Fruit fly (Drosophila melanogaster) whole organism, embryonic: Measurements from ENCODE around the gene CG16853.

Source experiments
- Abd-B ChIP-seq: fragments of 200-800 bp; sonication (Bioruptor generic); optimal IDR thresholded peaks from 2 replicates; lab custom pipeline; 2018; ENCODE audit warnings: missing biosample characterization, mild to moderate bottlenecking, missing genetic modification characterization, moderate library complexity
- Bdp1 ChIP-seq: fragments of 200-800 bp; sonication (Bioruptor generic); optimal IDR thresholded peaks from 3 replicates; lab custom pipeline; 2016; ENCODE audit warnings: missing biosample characterization, missing genetic modification characterization
- CG10267 ChIP-seq: fragments of 200-800 bp; sonication (Bioruptor generic); optimal IDR thresholded peaks from 2 replicates; lab custom pipeline; 2018; ENCODE audit warnings: missing biosample characterization, mild to moderate bottlenecking, missing genetic modification characterization, moderate library complexity
- CG10366 ChIP-seq: fragments of 200-800 bp; sonication (Bioruptor generic); IDR thresholded peaks from 2 replicates; pipeline ENCODE4 v1.3.6; 2022; ENCODE audit warnings: missing biosample characterization, missing genetic modification characterization
- CG10543 ChIP-seq: fragments of 200-800 bp; sonication (Bioruptor generic); optimal IDR thresholded peaks from 3 replicates; lab custom pipeline; 2017; ENCODE audit warnings: missing biosample characterization, mild to moderate bottlenecking, missing genetic modification characterization, moderate library complexity
- CG11093 ChIP-seq: fragments of 200-800 bp; sonication (Bioruptor generic); IDR thresholded peaks from 3 replicates; pipeline ENCODE4 v1.3.6; 2022; ENCODE audit warnings: missing biosample characterization, missing genetic modification characterization
- CG11696 ChIP-seq: fragments of 200-800 bp; sonication (Bioruptor generic); IDR thresholded peaks from 2 replicates; pipeline ENCODE4 v1.3.6; 2022; ENCODE audit warnings: missing biosample characterization, missing genetic modification characterization
- CG14014 ChIP-seq: fragments of 200-800 bp; sonication (Bioruptor generic); IDR thresholded peaks from 2 replicates; pipeline ENCODE4 v1.3.6; 2022; ENCODE audit warnings: missing biosample characterization, missing genetic modification characterization
- CG15696 ChIP-seq: fragments of 200-800 bp; sonication (Bioruptor generic); optimal IDR thresholded peaks from 2 replicates; lab custom pipeline; 2019; ENCODE audit warnings: missing biosample characterization, mild to moderate bottlenecking, missing genetic modification characterization, moderate library complexity
- CG1602 ChIP-seq: fragments of 200-800 bp; sonication (Bioruptor generic); optimal IDR thresholded peaks from 3 replicates; lab custom pipeline; 2016; ENCODE audit warnings: missing biosample characterization, missing genetic modification characterization
- CG17361 ChIP-seq: fragments of 200-800 bp; sonication (Bioruptor generic); IDR thresholded peaks from 3 replicates; pipeline ENCODE4 v1.3.6; 2022; ENCODE audit warnings: missing biosample characterization, missing genetic modification characterization
- CG1792 ChIP-seq: fragments of 200-800 bp; sonication (Bioruptor generic); optimal IDR thresholded peaks from 2 replicates; lab custom pipeline; 2016; ENCODE audit warnings: missing biosample characterization, missing genetic modification characterization
- CG2116 ChIP-seq: fragments of 200-800 bp; sonication (Bioruptor generic); optimal IDR thresholded peaks from 3 replicates; lab custom pipeline; 2018; ENCODE audit warnings: missing biosample characterization, mild to moderate bottlenecking, missing genetic modification characterization
- CG2202 ChIP-seq: fragments of 200-800 bp; sonication (Bioruptor generic); optimal IDR thresholded peaks from 2 replicates; lab custom pipeline; 2018; ENCODE audit warnings: missing biosample characterization, mild to moderate bottlenecking, missing genetic modification characterization
- CG2678 ChIP-seq: fragments of 200-800 bp; sonication (Bioruptor generic); optimal IDR thresholded peaks from 3 replicates; lab custom pipeline; 2019; ENCODE audit warnings: missing biosample characterization, mild to moderate bottlenecking, missing genetic modification characterization, moderate library complexity
- CG31388 ChIP-seq: fragments of 200-800 bp; sonication (Bioruptor generic); optimal IDR thresholded peaks from 2 replicates; lab custom pipeline; 2016; ENCODE audit warnings: missing biosample characterization, missing genetic modification characterization
- CG34376 ChIP-seq: fragments of 200-800 bp; sonication (Bioruptor generic); optimal IDR thresholded peaks from 2 replicates; lab custom pipeline; 2018; ENCODE audit warnings: missing biosample characterization, mild to moderate bottlenecking, missing genetic modification characterization
- CG7271 ChIP-seq: fragments of 200-800 bp; sonication (Bioruptor generic); optimal IDR thresholded peaks from 2 replicates; lab custom pipeline; 2018; ENCODE audit warnings: missing biosample characterization, mild to moderate bottlenecking, missing genetic modification characterization, moderate library complexity
- CG8388 ChIP-seq: fragments of 200-800 bp; sonication (Bioruptor generic); optimal IDR thresholded peaks from 2 replicates; lab custom pipeline; 2019; ENCODE audit warnings: missing biosample characterization, mild to moderate bottlenecking, missing genetic modification characterization, moderate library complexity
- CG9876 ChIP-seq: fragments of 200-800 bp; sonication (Bioruptor generic); optimal IDR thresholded peaks from 2 replicates; lab custom pipeline; 2016; ENCODE audit warnings: missing biosample characterization, missing genetic modification characterization
- Camta ChIP-seq: fragments of 200-800 bp; sonication (Bioruptor generic); optimal IDR thresholded peaks from 2 replicates; lab custom pipeline; 2016; ENCODE audit warnings: missing biosample characterization, missing genetic modification characterization
- Dbx ChIP-seq: fragments of 200-800 bp; sonication (Bioruptor generic); IDR thresholded peaks from 3 replicates; pipeline ENCODE4 v1.3.6; 2022; ENCODE audit warnings: missing biosample characterization, missing genetic modification characterization
- Dll ChIP-seq: fragments of 200-800 bp; sonication (Bioruptor generic); IDR thresholded peaks from 4 replicates; pipeline ENCODE4 v1.3.6; 2022; ENCODE audit warnings: missing biosample characterization, missing genetic modification characterization; ENCODE audit not compliant: partially characterized antibody
- Hand ChIP-seq: fragments of 200-800 bp; sonication (Bioruptor generic); optimal IDR thresholded peaks from 2 replicates; lab custom pipeline; 2017; ENCODE audit warnings: mild to moderate bottlenecking, missing biosample characterization, missing genetic modification reagents, missing genetic modification characterization
- HmgD ChIP-seq: fragments of 200-800 bp; sonication (Bioruptor generic); optimal IDR thresholded peaks from 3 replicates; lab custom pipeline; 2016; ENCODE audit warnings: missing biosample characterization, missing genetic modification characterization
- Lim3 ChIP-seq: fragments of 200-800 bp; sonication (Bioruptor generic); IDR thresholded peaks from 2 replicates; pipeline ENCODE4 v1.3.6; 2022; ENCODE audit warnings: missing biosample characterization, missing genetic modification characterization
- NK7.1 ChIP-seq: fragments of 200-800 bp; sonication (Bioruptor generic); optimal IDR thresholded peaks from 3 replicates; lab custom pipeline; 2016; ENCODE audit warnings: missing biosample characterization, missing genetic modification characterization
- TFAM ChIP-seq: fragments of 200-800 bp; sonication (Bioruptor generic); optimal IDR thresholded peaks from 2 replicates; lab custom pipeline; 2017; ENCODE audit warnings: missing biosample characterization, missing genetic modification characterization, inconsistent platforms
- amos ChIP-seq: fragments of 200-800 bp; sonication (Bioruptor generic); IDR thresholded peaks from 2 replicates; pipeline ENCODE4 v1.3.6; 2022; ENCODE audit warnings: missing biosample characterization, missing genetic modification characterization; ENCODE audit not compliant: partially characterized antibody
- ato ChIP-seq: fragments of 200-800 bp; sonication (Bioruptor generic); IDR thresholded peaks from 2 replicates; pipeline ENCODE4 v1.3.6; 2022; ENCODE audit warnings: missing biosample characterization, missing genetic modification characterization; ENCODE audit not compliant: partially characterized antibody
- chif ChIP-seq, 2 experiments: fragments of 200-800 bp; sonication (Bioruptor generic); optimal IDR thresholded peaks; 3 replicates each; lab custom pipeline; 2016; ENCODE audit warnings: missing biosample characterization in 2 of 2, missing genetic modification characterization in 2 of 2
- ems ChIP-seq: fragments of 200-800 bp; sonication (Bioruptor generic); optimal IDR thresholded peaks from 3 replicates; lab custom pipeline; 2016; ENCODE audit warnings: missing biosample characterization, missing genetic modification characterization
- eve ChIP-seq, 2 experiments: fragments of >200 bp; optimal IDR thresholded peaks; 2 replicates each; lab custom pipeline; 2017; ENCODE audit warnings: missing biosample characterization in 2 of 2, missing genetic modification characterization in 2 of 2
- fd64A ChIP-seq: fragments of 200-800 bp; sonication (Bioruptor generic); optimal IDR thresholded peaks from 3 replicates; lab custom pipeline; 2018; ENCODE audit warnings: missing biosample characterization, mild to moderate bottlenecking, missing genetic modification characterization
- ftz-f1 ChIP-seq: fragments of 200-800 bp; sonication (Bioruptor generic); optimal IDR thresholded peaks from 2 replicates; lab custom pipeline; 2016; ENCODE audit warnings: missing biosample characterization, missing genetic modification characterization
- gsb ChIP-seq: fragments of 200-800 bp; sonication (Bioruptor generic); IDR thresholded peaks from 2 replicates; pipeline ENCODE4 v1.3.6; 2022; ENCODE audit warnings: missing biosample characterization, missing genetic modification characterization
- her ChIP-seq: fragments of 200-800 bp; sonication (Bioruptor generic); optimal IDR thresholded peaks from 2 replicates; lab custom pipeline; 2016; ENCODE audit warnings: missing biosample characterization, missing genetic modification characterization
- hth ChIP-seq: fragments of >200 bp; optimal IDR thresholded peaks from 2 replicates; lab custom pipeline; 2017; ENCODE audit warnings: inconsistent platforms
- inv ChIP-seq: fragments of 200-800 bp; sonication (Bioruptor generic); IDR thresholded peaks from 2 replicates; pipeline ENCODE4 v1.3.6; 2022; ENCODE audit warnings: missing biosample characterization, missing genetic modification characterization; ENCODE audit not compliant: partially characterized antibody
- kni ChIP-seq: fragments of 200-800 bp; sonication (Bioruptor generic); optimal IDR thresholded peaks from 3 replicates; lab custom pipeline; 2017; ENCODE audit warnings: mild to moderate bottlenecking, missing biosample characterization, missing genetic modification reagents, missing genetic modification characterization
- lilli ChIP-seq: fragments of 200-800 bp; sonication (Bioruptor generic); optimal IDR thresholded peaks from 3 replicates; lab custom pipeline; 2016; ENCODE audit warnings: missing biosample characterization, missing genetic modification characterization
- peb ChIP-seq: fragments of 200-800 bp; sonication (Bioruptor generic); IDR thresholded peaks from 2 replicates; pipeline ENCODE4 v1.3.6; 2022; ENCODE audit warnings: missing biosample characterization, missing genetic modification characterization
- pita ChIP-seq: fragments of 200-800 bp; sonication (Bioruptor generic); optimal IDR thresholded peaks from 2 replicates; lab custom pipeline; 2017; ENCODE audit warnings: missing biosample characterization, mild to moderate bottlenecking, missing genetic modification characterization
- slbo ChIP-seq: fragments of 200-800 bp; sonication (Bioruptor generic); IDR thresholded peaks from 2 replicates; pipeline ENCODE4 v1.3.6; 2022; ENCODE audit warnings: missing biosample characterization, missing genetic modification characterization
- sug ChIP-seq: fragments of 200-800 bp; optimal IDR thresholded peaks from 2 replicates; lab custom pipeline; 2019; ENCODE audit warnings: missing biosample characterization, mild to moderate bottlenecking, missing genetic modification characterization, moderate library complexity
- tap ChIP-seq: fragments of 200-800 bp; optimal IDR thresholded peaks from 3 replicates; lab custom pipeline; 2019; ENCODE audit warnings: missing biosample characterization, mild to moderate bottlenecking, missing genetic modification characterization, moderate library complexity
- tio ChIP-seq: fragments of 200-800 bp; sonication (Bioruptor generic); optimal IDR thresholded peaks from 2 replicates; lab custom pipeline; 2017; ENCODE audit warnings: missing biosample characterization, missing genetic modification characterization, inconsistent platforms
- twi ChIP-seq: fragments of 200-800 bp; optimal IDR thresholded peaks from 2 replicates; lab custom pipeline; 2019; ENCODE audit warnings: missing biosample characterization, mild to moderate bottlenecking, missing genetic modification characterization, moderate library complexity
- unc-4 ChIP-seq: fragments of 200-800 bp; sonication (Bioruptor generic); IDR thresholded peaks from 2 replicates; pipeline ENCODE4 v1.3.6; 2022; ENCODE audit warnings: missing biosample characterization, missing genetic modification characterization; ENCODE audit not compliant: partially characterized antibody
- vfl ChIP-seq: fragments of 200-800 bp; sonication (Bioruptor generic); optimal IDR thresholded peaks from 2 replicates; lab custom pipeline; 2016; ENCODE audit warnings: missing biosample characterization, missing genetic modification characterization

The CG16853 gene

dm6 chr2L:13512182-13513032 lies 29.7 kb upstream of the CG16853 start (continued):
- TF ChIP-seq tap (tag; lab: Kevin White, UChicago) (peak; percentile 4), CG17361 (GFP tag; lab: Robert Waterston, UW) (peak; percentile 61; the same call in 2 of the 3 replicates), CG2116 (GFP tag; lab: Kevin White, UChicago) (no peak), sug (tag; lab: Kevin White, UChicago) (no peak), NK7.1 (GFP tag; lab: Kevin White, UChicago) (no peak), CG15696 (tag; lab: Kevin White, UChicago) (no peak), CG2202 (tag; lab: Kevin White, UChicago) (no peak), twi (tag; lab: Kevin White, UChicago) (no peak), CG8388 (no peak), gsb (GFP tag; lab: Robert Waterston, UW) (no peak), lilli (GFP tag; lab: Kevin White, UChicago) (peak; percentile 33), CG1792 (GFP tag; lab: Kevin White, UChicago) (no peak), amos (no peak), CG31388 (GFP tag; lab: Kevin White, UChicago) (no peak), CG11093 (GFP tag; lab: Robert Waterston, UW) (no peak), ems (GFP tag; lab: Kevin White, UChicago) (peak; percentile 13), slbo (GFP tag; lab: Robert Waterston, UW) (peak; percentile 71), inv (GFP tag; lab: Robert Waterston, UW) (no peak), fd64A (GFP tag; lab: Kevin White, UChicago) (no peak), unc-4 (no peak), CG10267 (tag; lab: Kevin White, UChicago) (no peak), Bdp1 (GFP tag; lab: Kevin White, UChicago) (no peak), chif (GFP tag; optimal IDR thresholded peaks at IDR 0.05; lab: Kevin White, UChicago) (peak; percentile 12 to 23), tio (GFP tag; lab: Kevin White, UChicago) (peak; percentile 30), peb (GFP tag; lab: Robert Waterston, UW) (peak; percentile 19; the same call in 1 of the 2 replicates), Abd-B (GFP tag; lab: Kevin White, UChicago) (peak; percentile 49), ato (GFP tag; lab: Robert Waterston, UW) (peak; percentile 41; the same call in 1 of the 2 replicates), kni (GFP tag; lab: Kevin White, UChicago) (peak; percentile 30), CG14014 (GFP tag; lab: Robert Waterston, UW) (no peak), CG34376 (GFP tag; lab: Kevin White, UChicago) (no peak), CG1602 (GFP tag; lab: Kevin White, UChicago) (no peak), vfl (GFP tag; lab: Kevin White, UChicago) (no peak), CG10366 (GFP tag; lab: Robert Waterston, UW) (peak; percentile 46), TFAM (no peak), CG9876 (no peak), her (GFP tag; lab: Kevin White, UChicago) (peak; percentile 6), ftz-f1 (no peak), pita (GFP tag; lab: Kevin White, UChicago) (no peak), CG11696 (no peak), CG2678 (tag; lab: Kevin White, UChicago) (peak; percentile 47), Lim3 (no peak), Dll (GFP tag; lab: Robert Waterston, UW) (no peak), hth (no peak), HmgD (GFP tag; lab: Kevin White, UChicago) (no peak), Camta (no peak), CG10543 (GFP tag; lab: Kevin White, UChicago) (no peak), Dbx (no peak), Hand (GFP tag; lab: Kevin White, UChicago) (no peak), CG7271 (no peak), eve (GFP tag; optimal IDR thresholded peaks at IDR 0.05; lab: Kevin White, UChicago) (peak in 1 of 2 experiments; percentile 58)
